Fruit fly (Drosophila melanogaster) whole organism, pupa: ENCODE results near the gene Rcd7.

Experiments
- CG10348 ChIP-seq: fragments of 200-800 bp; sonication (Bioruptor generic); IDR thresholded peaks from 2 replicates; pipeline ENCODE4 v1.3.6; 2022; ENCODE audit warnings: missing biosample characterization, missing genetic modification characterization
- CG12605 ChIP-seq: fragments of 200-800 bp; sonication (Bioruptor generic); IDR thresholded peaks from 2 replicates; pipeline ENCODE4 v1.3.6; 2022; ENCODE audit warnings: missing biosample characterization, missing genetic modification characterization
- CG13204 ChIP-seq: fragments of 200-800 bp; sonication (Bioruptor generic); optimal IDR thresholded peaks from 2 replicates; lab custom pipeline; 2018; ENCODE audit warnings: missing biosample characterization, mild to moderate bottlenecking, missing genetic modification characterization, moderate library complexity
- CG14655 ChIP-seq: fragments of 200-800 bp; sonication (Bioruptor generic); optimal IDR thresholded peaks from 3 replicates; lab custom pipeline; 2017; ENCODE audit warnings: mild to moderate bottlenecking, missing biosample characterization, missing genetic modification reagents, missing genetic modification characterization
- CG15710 ChIP-seq: fragments of 200-800 bp; sonication (Bioruptor generic); optimal IDR thresholded peaks from 2 replicates; lab custom pipeline; 2018; ENCODE audit warnings: missing biosample characterization, mild to moderate bottlenecking, missing genetic modification characterization, moderate library complexity
- CG17806 ChIP-seq: fragments of 200-800 bp; sonication (Bioruptor generic); optimal IDR thresholded peaks from 2 replicates; lab custom pipeline; 2018; ENCODE audit warnings: missing biosample characterization, mild to moderate bottlenecking, missing genetic modification characterization, moderate library complexity
- CG32121 ChIP-seq: fragments of 200-800 bp; sonication (Bioruptor generic); IDR thresholded peaks from 2 replicates; pipeline ENCODE4 v1.3.6; 2022; ENCODE audit warnings: missing biosample characterization, missing genetic modification characterization
- CG34367 ChIP-seq: fragments of 200-800 bp; sonication (Bioruptor generic); optimal IDR thresholded peaks from 2 replicates; lab custom pipeline; 2018; ENCODE audit warnings: missing biosample characterization, mild to moderate bottlenecking, missing genetic modification characterization
- CG4496 ChIP-seq: fragments of 200-800 bp; sonication (Bioruptor generic); IDR thresholded peaks from 3 replicates; pipeline ENCODE4 v1.3.6; 2022; ENCODE audit warnings: missing biosample characterization, missing genetic modification characterization
- CG8159 ChIP-seq: fragments of 200-800 bp; sonication (Bioruptor generic); optimal IDR thresholded peaks from 3 replicates; lab custom pipeline; 2018; ENCODE audit warnings: missing biosample characterization, mild to moderate bottlenecking, missing genetic modification characterization, moderate library complexity
- CG8301 ChIP-seq: fragments of 200-800 bp; sonication (Bioruptor generic); optimal IDR thresholded peaks from 2 replicates; lab custom pipeline; 2018; ENCODE audit warnings: missing biosample characterization, mild to moderate bottlenecking, missing genetic modification characterization
- CG9948 ChIP-seq: fragments of 200-800 bp; sonication (Bioruptor generic); optimal IDR thresholded peaks from 2 replicates; lab custom pipeline; 2018; ENCODE audit warnings: missing biosample characterization, mild to moderate bottlenecking, missing genetic modification characterization, moderate library complexity
- D1 ChIP-seq: fragments of 200-800 bp; sonication (Bioruptor generic); optimal IDR thresholded peaks from 2 replicates; lab custom pipeline; 2018; ENCODE audit warnings: missing biosample characterization, mild to moderate bottlenecking, missing genetic modification characterization, moderate library complexity
- EcR ChIP-seq: fragments of 200-800 bp; sonication (Bioruptor generic); optimal IDR thresholded peaks from 3 replicates; lab custom pipeline; 2019; ENCODE audit warnings: missing biosample characterization, missing genetic modification characterization, mild to moderate bottlenecking, moderate library complexity, missing genetic modification reagents
- Ets98B ChIP-seq: fragments of 200-800 bp; sonication (Bioruptor generic); IDR thresholded peaks from 2 replicates; pipeline ENCODE4 v1.3.6; 2022; ENCODE audit warnings: missing biosample characterization, missing genetic modification characterization
- Pif1A ChIP-seq: fragments of 200-800 bp; sonication (Bioruptor generic); optimal IDR thresholded peaks from 3 replicates; lab custom pipeline; 2016; ENCODE audit warnings: missing biosample characterization, missing genetic modification characterization
- Pif1B ChIP-seq: fragments of 200-800 bp; sonication (Bioruptor generic); optimal IDR thresholded peaks from 3 replicates; lab custom pipeline; 2016; ENCODE audit warnings: missing biosample characterization, missing genetic modification characterization
- Snoo ChIP-seq: fragments of 200-800 bp; sonication (Bioruptor generic); optimal IDR thresholded peaks from 3 replicates; lab custom pipeline; 2017; ENCODE audit warnings: missing biosample characterization, mild to moderate bottlenecking, missing genetic modification characterization, inconsistent platforms
- fd96Ca ChIP-seq: fragments of 200-800 bp; sonication (Bioruptor generic); IDR thresholded peaks from 3 replicates; pipeline ENCODE4 v1.3.6; 2022; ENCODE audit warnings: missing biosample characterization, missing genetic modification characterization
- gl ChIP-seq: fragments of 200-800 bp; sonication (Bioruptor generic); optimal IDR thresholded peaks from 2 replicates; lab custom pipeline; 2018; ENCODE audit warnings: missing biosample characterization, mild to moderate bottlenecking, missing genetic modification characterization
- rn ChIP-seq: fragments of 200-800 bp; sonication (Bioruptor generic); IDR thresholded peaks from 2 replicates; pipeline ENCODE4 v1.3.6; 2022; ENCODE audit warnings: missing biosample characterization, missing genetic modification characterization

The Rcd7 gene

DNA sequence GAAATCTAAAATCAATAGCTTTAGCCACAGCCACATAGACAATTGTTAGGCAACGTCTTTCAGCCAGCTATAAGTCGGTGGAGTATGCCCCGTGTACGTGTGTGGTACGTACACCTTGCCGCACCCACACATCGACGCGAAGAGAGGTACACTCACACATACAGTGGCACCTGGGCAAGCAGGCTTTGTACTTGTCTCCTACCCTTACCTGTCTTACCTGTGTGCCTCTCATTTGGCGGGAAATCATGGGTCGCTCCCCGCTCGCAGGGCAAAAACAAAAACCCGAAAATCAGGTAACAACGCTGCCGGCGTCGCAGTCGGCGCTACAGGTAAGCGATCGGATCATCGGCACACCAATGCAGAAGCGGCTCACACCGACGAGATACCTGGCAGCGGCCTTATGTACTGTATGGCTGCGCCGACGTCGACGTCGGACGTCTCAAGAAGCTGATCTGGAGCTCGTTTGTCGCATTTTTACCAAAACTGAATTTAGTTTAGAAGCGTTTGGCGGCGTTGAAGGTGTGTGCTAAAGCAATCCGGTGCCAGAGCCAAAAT is 17.3 kb downstream of the Rcd7 start:
- TF ChIP-seq Snoo (tag; lab: Kevin White, UChicago) (no peak), fd96Ca (GFP tag; lab: Robert Waterston, UW) (no peak; the same call in 2 of the 3 replicates), CG10348 (no peak), CG8301 (tag; lab: Kevin White, UChicago) (no peak), CG12605 (peak; percentile 30; the same call in 1 of the 2 replicates), CG9948 (tag; lab: Kevin White, UChicago) (no peak), CG8159 (no peak), EcR (GFP tag; lab: Kevin White, UChicago) (peak; percentile 82)

DNA sequence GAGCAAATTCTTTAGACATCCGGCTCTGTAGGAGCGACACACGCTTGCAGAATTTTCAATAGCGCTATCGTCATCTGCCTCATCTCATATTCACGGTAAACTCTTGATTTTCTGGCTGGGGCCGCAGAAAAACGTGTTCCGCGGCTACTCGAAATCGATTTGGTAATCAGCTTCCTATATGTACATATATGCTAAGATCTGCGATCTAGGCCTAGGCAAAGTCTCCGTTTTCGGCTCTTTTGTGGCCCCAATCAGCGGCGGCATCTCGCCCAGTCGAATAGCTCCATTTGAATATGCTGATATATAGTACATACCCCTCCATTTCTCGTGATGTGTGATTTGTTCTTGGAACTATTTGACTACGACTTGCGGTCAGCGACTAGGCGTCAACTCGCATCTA is 18.1 kb downstream of the Rcd7 start:
- no peak for TF ChIP-seq Snoo (tag; lab: Kevin White, UChicago)
- no peak for TF ChIP-seq Pif1B

- TF ChIP-seq EcR (GFP tag; lab: Kevin White, UChicago) (peak; percentile 14), rn (GFP tag; lab: Robert Waterston, UW) (no peak)
These were observed 20.2 kb downstream of the Rcd7 start for dm6 chr3L:19564905-19565700.

dm6 chr3L:19566127-19566526 is 21.2 kb downstream of the Rcd7 start:
- TF ChIP-seq Ets98B (no peak), CG8159 (no peak), CG8301 (tag; lab: Kevin White, UChicago) (no peak), CG14655 (GFP tag; lab: Kevin White, UChicago) (no peak), D1 (tag; lab: Kevin White, UChicago) (no peak), rn (GFP tag; lab: Robert Waterston, UW) (no peak), CG12605 (no peak), CG17806 (tag; lab: Kevin White, UChicago) (no peak), CG15710 (no peak), EcR (GFP tag; lab: Kevin White, UChicago) (no peak), Pif1B (no peak), gl (tag; lab: Kevin White, UChicago) (no peak), fd96Ca (GFP tag; lab: Robert Waterston, UW) (no peak), CG4496 (GFP tag; lab: Robert Waterston, UW) (no peak)

DNA sequence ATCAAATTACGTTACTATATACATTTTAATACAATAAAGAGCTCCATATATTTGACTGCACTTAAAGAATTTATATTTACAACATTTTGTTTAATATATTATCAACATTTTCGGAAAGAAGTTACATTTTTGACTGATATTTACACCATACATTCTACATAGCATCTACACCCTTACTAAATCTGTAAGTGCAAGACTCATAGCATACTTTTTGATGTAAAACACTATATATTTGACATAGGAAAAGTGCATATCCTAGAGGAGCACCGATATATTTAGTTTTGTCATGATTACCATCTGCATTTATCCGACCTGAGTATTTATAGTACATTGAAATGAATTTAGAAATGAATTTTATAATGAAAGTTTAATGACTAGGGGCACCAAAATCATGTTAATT is 24.1 kb downstream of the Rcd7 start:
- TF ChIP-seq D1 (tag; lab: Kevin White, UChicago), result no peak
- TF ChIP-seq CG12605, result no peak
- TF ChIP-seq CG4496 (GFP tag; lab: Robert Waterston, UW), result no peak
- TF ChIP-seq Ets98B, result no peak
- no peak for TF ChIP-seq fd96Ca (GFP tag; lab: Robert Waterston, UW)
- TF ChIP-seq CG32121, result no peak
- TF ChIP-seq CG15710, result no peak
- no peak for TF ChIP-seq CG10348
- TF ChIP-seq EcR (GFP tag; lab: Kevin White, UChicago), result no peak
- no peak for TF ChIP-seq Snoo (tag; lab: Kevin White, UChicago)
- no peak for TF ChIP-seq Pif1A (GFP tag; lab: Kevin White, UChicago)
- no peak for TF ChIP-seq CG14655 (GFP tag; lab: Kevin White, UChicago)
- no peak for TF ChIP-seq CG34367
- no peak for TF ChIP-seq Pif1B
- no peak for TF ChIP-seq CG13204 (GFP tag; lab: Kevin White, UChicago)
- no peak for TF ChIP-seq CG17806 (tag; lab: Kevin White, UChicago)
- TF ChIP-seq CG8159, result no peak
- TF ChIP-seq gl (tag; lab: Kevin White, UChicago), result no peak
- TF ChIP-seq CG8301 (tag; lab: Kevin White, UChicago), result no peak
- TF ChIP-seq CG9948 (tag; lab: Kevin White, UChicago), result no peak

DNA sequence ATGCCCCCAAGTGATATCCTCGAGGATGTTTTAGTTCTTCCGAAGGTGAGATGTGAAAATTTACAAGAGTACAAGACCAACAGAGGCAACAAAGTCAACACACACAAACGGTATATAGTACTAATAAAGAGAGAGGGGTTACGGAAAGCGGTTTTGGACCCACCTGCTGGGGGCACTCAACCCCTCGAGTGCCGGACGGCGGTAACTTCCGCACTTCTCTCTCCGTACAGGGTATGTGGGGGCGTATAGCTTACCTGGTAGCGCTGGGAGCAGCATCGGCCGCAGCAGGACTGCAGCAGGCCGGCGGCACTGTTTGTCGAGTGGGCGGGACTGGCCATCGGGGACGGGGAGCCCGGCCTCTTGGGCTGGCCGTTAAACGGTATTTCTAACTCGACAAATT is 24.5 kb downstream of the Rcd7 start:
- TF ChIP-seq CG34367 (no peak), gl (tag; lab: Kevin White, UChicago) (no peak), CG12605 (no peak), CG10348 (no peak), CG13204 (GFP tag; lab: Kevin White, UChicago) (no peak), CG4496 (GFP tag; lab: Robert Waterston, UW) (no peak), CG9948 (tag; lab: Kevin White, UChicago) (no peak), CG17806 (tag; lab: Kevin White, UChicago) (no peak), CG8159 (no peak)

dm6 chr3L:19574452-19574851 is 29.5 kb downstream of the Rcd7 start:
- TF ChIP-seq CG34367, result no peak
- no peak for TF ChIP-seq CG14655 (GFP tag; lab: Kevin White, UChicago)
- no peak for TF ChIP-seq gl (tag; lab: Kevin White, UChicago)
- no peak for TF ChIP-seq rn (GFP tag; lab: Robert Waterston, UW)
